Fruit fly (Drosophila melanogaster) whole organism, embryonic: ENCODE measurements around the gene CG34251.

ENCODE experiments used
- Atf3 ChIP-seq: fragments of 200-800 bp; sonication (Bioruptor generic); optimal IDR thresholded peaks from 3 replicates; lab custom pipeline; 2016; ENCODE audit warnings: missing biosample characterization, missing genetic modification characterization
- Atf6 ChIP-seq: fragments of 200-800 bp; sonication (Bioruptor generic); IDR thresholded peaks from 2 replicates; pipeline ENCODE4 v1.3.6; 2022; ENCODE audit warnings: missing biosample characterization, missing genetic modification characterization
- Awh ChIP-seq: fragments of 200-800 bp; sonication (Bioruptor generic); IDR thresholded peaks from 2 replicates; pipeline ENCODE4, ENCODE4 v1.3.6; 2022; ENCODE audit warnings: missing biosample characterization, missing genetic modification characterization
- Bdp1 ChIP-seq: fragments of 200-800 bp; sonication (Bioruptor generic); optimal IDR thresholded peaks from 3 replicates; lab custom pipeline; 2016; ENCODE audit warnings: missing biosample characterization, missing genetic modification characterization
- CG10366 ChIP-seq: fragments of 200-800 bp; sonication (Bioruptor generic); IDR thresholded peaks from 2 replicates; pipeline ENCODE4 v1.3.6; 2022; ENCODE audit warnings: missing biosample characterization, missing genetic modification characterization
- CG12219 ChIP-seq: fragments of 200-800 bp; sonication (Bioruptor generic); optimal IDR thresholded peaks from 3 replicates; lab custom pipeline; 2018; ENCODE audit warnings: missing biosample characterization, mild to moderate bottlenecking, missing genetic modification characterization
- CG12391 ChIP-seq: fragments of 200-800 bp; sonication (Bioruptor generic); optimal IDR thresholded peaks from 3 replicates; lab custom pipeline; 2018; ENCODE audit warnings: missing biosample characterization, mild to moderate bottlenecking, missing genetic modification characterization, moderate library complexity
- CG12744 ChIP-seq: fragments of 200-800 bp; sonication (Bioruptor generic); optimal IDR thresholded peaks from 2 replicates; lab custom pipeline; 2016; ENCODE audit warnings: missing biosample characterization, missing genetic modification characterization
- CG13424 ChIP-seq: fragments of 200-800 bp; sonication (Bioruptor generic); optimal IDR thresholded peaks from 2 replicates; lab custom pipeline; 2019; ENCODE audit warnings: missing biosample characterization, mild to moderate bottlenecking, missing genetic modification characterization, moderate library complexity
- CG15601 ChIP-seq: fragments of 200-800 bp; sonication (Bioruptor generic); optimal IDR thresholded peaks from 3 replicates; lab custom pipeline; 2019; ENCODE audit warnings: missing biosample characterization, mild to moderate bottlenecking, missing genetic modification characterization, moderate library complexity
- CG1647 ChIP-seq: fragments of 200-800 bp; sonication (Bioruptor generic); optimal IDR thresholded peaks from 3 replicates; lab custom pipeline; 2016; ENCODE audit warnings: missing biosample characterization, missing genetic modification characterization
- CG17361 ChIP-seq: fragments of 200-800 bp; sonication (Bioruptor generic); IDR thresholded peaks from 3 replicates; pipeline ENCODE4 v1.3.6; 2022; ENCODE audit warnings: missing biosample characterization, missing genetic modification characterization
- CG17829 ChIP-seq: fragments of 200-800 bp; optimal IDR thresholded peaks from 2 replicates; lab custom pipeline; 2019; ENCODE audit warnings: missing biosample characterization, mild to moderate bottlenecking, missing genetic modification characterization, moderate library complexity
- CG18619 ChIP-seq: fragments of 200-800 bp; sonication (Bioruptor generic); optimal IDR thresholded peaks from 3 replicates; lab custom pipeline; 2017; ENCODE audit warnings: missing biosample characterization, mild to moderate bottlenecking, missing genetic modification characterization
- CG2712 ChIP-seq: fragments of 200-800 bp; optimal IDR thresholded peaks from 3 replicates; lab custom pipeline; 2019; ENCODE audit warnings: missing biosample characterization, mild to moderate bottlenecking, missing genetic modification characterization, moderate library complexity
- CG30431 ChIP-seq: fragments of 200-800 bp; sonication (Bioruptor generic); optimal IDR thresholded peaks from 2 replicates; lab custom pipeline; 2017; ENCODE audit warnings: missing biosample characterization, missing genetic modification characterization
- CG31365 ChIP-seq: fragments of 200-800 bp; sonication (Bioruptor generic); optimal IDR thresholded peaks from 2 replicates; lab custom pipeline; 2018; ENCODE audit warnings: missing biosample characterization, mild to moderate bottlenecking, missing genetic modification characterization
- CG4424 ChIP-seq: fragments of 200-800 bp; sonication (Bioruptor generic); optimal IDR thresholded peaks from 3 replicates; lab custom pipeline; 2016; ENCODE audit warnings: missing biosample characterization, missing genetic modification characterization
- CG7745 ChIP-seq: fragments of 200-800 bp; sonication (Bioruptor generic); optimal IDR thresholded peaks from 2 replicates; lab custom pipeline; 2018; ENCODE audit warnings: missing biosample characterization, mild to moderate bottlenecking, missing genetic modification characterization, moderate library complexity
- CG7839 ChIP-seq: fragments of 200-800 bp; sonication (Bioruptor generic); optimal IDR thresholded peaks from 3 replicates; lab custom pipeline; 2018; ENCODE audit warnings: missing biosample characterization, mild to moderate bottlenecking, missing genetic modification characterization, moderate library complexity
- CG8290 ChIP-seq, 3 experiments: fragments of 200-800 bp; sonication (Bioruptor generic); optimal IDR thresholded peaks; 2 replicates each; lab custom pipeline; 2016 to 2019; ENCODE audit warnings: missing biosample characterization in 3 of 3, missing genetic modification characterization in 3 of 3, mild to moderate bottlenecking in 2 of 3, moderate library complexity in 1 of 3
- CG8388 ChIP-seq: fragments of 200-800 bp; sonication (Bioruptor generic); optimal IDR thresholded peaks from 2 replicates; lab custom pipeline; 2019; ENCODE audit warnings: missing biosample characterization, mild to moderate bottlenecking, missing genetic modification characterization, moderate library complexity
- CG9797 ChIP-seq: fragments of 200-800 bp; sonication (Bioruptor generic); optimal IDR thresholded peaks from 3 replicates; lab custom pipeline; 2018; ENCODE audit warnings: missing biosample characterization, mild to moderate bottlenecking, missing genetic modification characterization
- CTCF ChIP-seq: fragments of 200-800 bp; sonication (Bioruptor generic); optimal IDR thresholded peaks from 2 replicates; lab custom pipeline; 2017; ENCODE audit warnings: missing biosample characterization, mild to moderate bottlenecking, missing genetic modification characterization, moderate library complexity
- Drgx ChIP-seq: fragments of 200-800 bp; sonication (Bioruptor generic); IDR thresholded peaks from 2 replicates; pipeline ENCODE4 v1.3.6; 2022; ENCODE audit warnings: missing biosample characterization, missing genetic modification characterization
- Hmr ChIP-seq: fragments of 200-800 bp; sonication (Bioruptor generic); optimal IDR thresholded peaks from 3 replicates; lab custom pipeline; 2017; ENCODE audit warnings: mild to moderate bottlenecking, missing biosample characterization, missing genetic modification reagents, missing genetic modification characterization
- Hr51 ChIP-seq, 2 experiments: fragments of 200-800 bp; sonication (Bioruptor generic); optimal IDR thresholded peaks; 2 replicates in 1 of 2; 3 replicates in 1 of 2; lab custom pipeline; 2016 to 2018; ENCODE audit warnings: missing biosample characterization in 2 of 2, missing genetic modification characterization in 2 of 2, mild to moderate bottlenecking in 1 of 2, moderate library complexity in 1 of 2
- Oli ChIP-seq: fragments of 200-800 bp; sonication (Bioruptor generic); optimal IDR thresholded peaks from 2 replicates; lab custom pipeline; 2018; ENCODE audit warnings: missing biosample characterization, mild to moderate bottlenecking, missing genetic modification characterization, moderate library complexity
- PHDP ChIP-seq: fragments of 200-800 bp; sonication (Bioruptor generic); optimal IDR thresholded peaks from 3 replicates; lab custom pipeline; 2018; ENCODE audit warnings: missing biosample characterization, mild to moderate bottlenecking, missing genetic modification characterization, moderate library complexity
- Ravus ChIP-seq: fragments of 200-800 bp; sonication (Bioruptor generic); IDR thresholded peaks from 2 replicates; pipeline ENCODE4 v1.3.6; 2022; ENCODE audit warnings: missing biosample characterization, missing genetic modification characterization
- Rfx ChIP-seq: fragments of 200-800 bp; sonication (Bioruptor generic); IDR thresholded peaks from 2 replicates; pipeline ENCODE4 v1.3.6; 2022; ENCODE audit warnings: missing biosample characterization, missing genetic modification characterization
- Xbp1 ChIP-seq: fragments of 200-800 bp; sonication (Bioruptor generic); optimal IDR thresholded peaks from 3 replicates; lab custom pipeline; 2016; ENCODE audit warnings: missing biosample characterization, mild to moderate bottlenecking, missing genetic modification characterization
- YL-1 ChIP-seq: fragments of 200-800 bp; sonication (Bioruptor generic); optimal IDR thresholded peaks from 3 replicates; lab custom pipeline; 2017; ENCODE audit warnings: missing biosample characterization, mild to moderate bottlenecking, missing genetic modification characterization
- az2 ChIP-seq: fragments of 200-800 bp; sonication (Bioruptor generic); optimal IDR thresholded peaks from 3 replicates; lab custom pipeline; 2016; ENCODE audit warnings: missing biosample characterization, missing genetic modification characterization
- cato ChIP-seq: fragments of 200-800 bp; sonication (Bioruptor generic); optimal IDR thresholded peaks from 2 replicates; lab custom pipeline; 2016; ENCODE audit warnings: missing biosample characterization, missing genetic modification characterization, borderline replicate concordance
- chif ChIP-seq, 2 experiments: fragments of 200-800 bp; sonication (Bioruptor generic); optimal IDR thresholded peaks; 3 replicates each; lab custom pipeline; 2016; ENCODE audit warnings: missing biosample characterization in 2 of 2, missing genetic modification characterization in 2 of 2
- fd96Cb ChIP-seq: fragments of 200-800 bp; sonication (Bioruptor generic); optimal IDR thresholded peaks from 2 replicates; lab custom pipeline; 2018; ENCODE audit warnings: missing biosample characterization, mild to moderate bottlenecking, missing genetic modification characterization, moderate library complexity
- knrl ChIP-seq: fragments of 200-800 bp; sonication (Bioruptor generic); IDR thresholded peaks from 3 replicates; pipeline ENCODE4 v1.3.6; 2022; ENCODE audit warnings: missing biosample characterization, missing genetic modification characterization; ENCODE audit not compliant: partially characterized antibody
- mirr ChIP-seq: fragments of 200-800 bp; sonication (Bioruptor generic); optimal IDR thresholded peaks from 3 replicates; lab custom pipeline; 2018; ENCODE audit warnings: missing biosample characterization, mild to moderate bottlenecking, missing genetic modification characterization
- nau ChIP-seq: fragments of 200-800 bp; sonication (Bioruptor generic); optimal IDR thresholded peaks from 3 replicates; lab custom pipeline; 2017; ENCODE audit warnings: missing biosample characterization, mild to moderate bottlenecking, missing genetic modification characterization, missing genetic modification reagents
- nmo ChIP-seq: fragments of 200-800 bp; sonication (Bioruptor generic); optimal IDR thresholded peaks from 2 replicates; lab custom pipeline; 2018; ENCODE audit warnings: missing biosample characterization, mild to moderate bottlenecking, missing genetic modification characterization, moderate library complexity
- pan ChIP-seq, 4 experiments: fragments of >200 bp in 3 of 4; fragments of 200-800 bp in 1 of 4; sonication (Bioruptor generic) in 1 of 4; optimal IDR thresholded peaks in 3 of 4; IDR thresholded peaks in 1 of 4; 2 replicates each; pipeline versions ENCODE4 v1.3.6 to Lab custom; 2017 to 2022; ENCODE audit warnings: missing biosample characterization in 2 of 4, missing genetic modification characterization in 2 of 4, mixed read lengths in 1 of 4
- phol ChIP-seq: fragments of 200-800 bp; sonication (Bioruptor generic); optimal IDR thresholded peaks from 3 replicates; lab custom pipeline; 2018; ENCODE audit warnings: missing biosample characterization, mild to moderate bottlenecking, missing genetic modification characterization, moderate library complexity
- schlank ChIP-seq: fragments of 200-800 bp; sonication (Bioruptor generic); optimal IDR thresholded peaks from 2 replicates; lab custom pipeline; 2018; ENCODE audit warnings: missing biosample characterization, mild to moderate bottlenecking, missing genetic modification characterization
- sens ChIP-seq: fragments of 200-800 bp; sonication (Bioruptor generic); peaks from one replicate; lab custom pipeline; 2016; ENCODE audit warnings: missing biosample characterization, missing genetic modification characterization
- slp2 ChIP-seq: fragments of 200-800 bp; sonication (Bioruptor generic); optimal IDR thresholded peaks from 2 replicates; lab custom pipeline; 2016; ENCODE audit warnings: missing biosample characterization, missing genetic modification characterization
- tna ChIP-seq: fragments of 200-800 bp; sonication (Bioruptor generic); IDR thresholded peaks from 2 replicates; pipeline ENCODE4 v1.3.6; 2022; ENCODE audit warnings: missing biosample characterization, missing genetic modification characterization; ENCODE audit not compliant: partially characterized antibody
- wor ChIP-seq: fragments of 200-800 bp; sonication (Bioruptor generic); IDR thresholded peaks from 2 replicates; pipeline ENCODE4 v1.3.6; 2022; ENCODE audit warnings: missing biosample characterization, missing genetic modification characterization
- yki ChIP-seq: fragments of >200 bp; optimal IDR thresholded peaks from 3 replicates; lab custom pipeline; 2018

The CG34251 gene

DNA sequence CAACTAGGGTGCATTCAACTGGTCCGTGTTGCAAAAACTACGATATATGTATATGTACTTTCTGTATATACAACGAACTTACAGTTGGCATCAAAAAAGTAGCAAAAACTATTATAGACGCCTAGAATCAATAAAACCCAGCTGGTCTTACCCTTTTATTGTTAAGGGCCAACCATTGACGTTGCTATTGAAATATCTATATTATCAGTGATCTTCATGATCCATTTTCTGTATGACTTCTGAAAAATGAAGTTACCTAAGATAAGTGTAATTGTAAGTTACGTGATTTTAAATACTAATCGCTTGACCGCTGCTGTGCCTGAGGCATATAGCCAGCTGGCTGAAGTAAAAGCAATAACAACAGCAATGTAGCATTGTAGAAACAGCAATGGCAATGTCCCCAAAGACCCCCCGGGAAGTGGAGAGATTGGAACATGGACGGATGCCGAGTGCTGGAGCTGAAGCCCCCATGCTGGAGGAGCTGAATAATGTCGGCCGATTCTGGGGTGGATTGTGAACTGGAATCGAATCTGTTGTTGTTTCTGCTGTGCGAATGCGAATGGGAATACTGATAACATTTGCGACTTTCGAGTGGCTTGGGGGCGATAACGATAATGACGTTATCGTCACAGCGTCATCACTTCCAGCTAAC, 13.6 kb upstream of the CG34251 start (continued):
- peak; percentile 14 for TF ChIP-seq CG30431 (GFP tag; lab: Kevin White, UChicago)
- TF ChIP-seq wor (GFP tag; lab: Robert Waterston, UW) = no peak
- TF ChIP-seq az2 = peak; percentile 32
- TF ChIP-seq Atf6 (GFP tag; lab: Robert Waterston, UW) = peak; percentile 39; the same call in 1 of the 2 replicates
- TF ChIP-seq fd96Cb (tag; lab: Kevin White, UChicago) = peak; percentile 48
- TF ChIP-seq CG10366 = no peak
- no peak for TF ChIP-seq knrl
- TF ChIP-seq CG7745 (tag; lab: Kevin White, UChicago) = no peak
- peak; percentile 30 to 62 for TF ChIP-seq chif (GFP tag; optimal IDR thresholded peaks at IDR 0.05; lab: Kevin White, UChicago)
- no peak for TF ChIP-seq Awh
- peak; percentile 82 for TF ChIP-seq sens (GFP tag; lab: Kevin White, UChicago)
- peak; percentile 43 for TF ChIP-seq Hmr (GFP tag; lab: Kevin White, UChicago)
- peak; percentile 10 for TF ChIP-seq CG15601
- peak; percentile 52 for TF ChIP-seq phol (tag; lab: Kevin White, UChicago)
- peak; percentile 26 for TF ChIP-seq Xbp1 (GFP tag; lab: Kevin White, UChicago)
- no peak for TF ChIP-seq CG9797 (GFP tag; lab: Kevin White, UChicago)
- TF ChIP-seq CG8388 = peak; percentile 27
- peak; percentile 31 for TF ChIP-seq Bdp1 (GFP tag; lab: Kevin White, UChicago)
- TF ChIP-seq CG4424 = no peak
- peak; percentile 2 for TF ChIP-seq cato (GFP tag; lab: Kevin White, UChicago)
- TF ChIP-seq CG31365 (tag; lab: Kevin White, UChicago) = no peak
- no peak for TF ChIP-seq tna (GFP tag; lab: Robert Waterston, UW)
- TF ChIP-seq yki (lab: Kevin White, UChicago) = no peak
- no peak for TF ChIP-seq schlank (tag; lab: Kevin White, UChicago)
- peak; percentile 5 for TF ChIP-seq CG1647
- TF ChIP-seq slp2 = no peak
- no peak for TF ChIP-seq pan (optimal IDR thresholded peaks at IDR 0.05; lab: Kevin White, UChicago)
- peak in 1 of 2 experiments; percentile 40 for TF ChIP-seq pan (GFP tag; optimal IDR thresholded peaks at IDR 0.05 in 1 of 2, IDR thresholded peaks at IDR 0.05 in 1 of 2)
- peak; percentile 10 for TF ChIP-seq CTCF (GFP tag; lab: Kevin White, UChicago)
- TF ChIP-seq Ravus = no peak
- peak; percentile 64 for TF ChIP-seq Oli (tag; lab: Kevin White, UChicago)
- TF ChIP-seq nau (GFP tag; lab: Kevin White, UChicago) = no peak
- no peak for TF ChIP-seq Atf3 (GFP tag; lab: Kevin White, UChicago)
- peak; percentile 34 for TF ChIP-seq CG18619 (GFP tag; lab: Kevin White, UChicago)
- no peak for TF ChIP-seq YL-1
- TF ChIP-seq nmo (GFP tag; lab: Kevin White, UChicago) = peak; percentile 49
- TF ChIP-seq Rfx = 0 out of 2 replicates have a peak, but pooled peaks have one; percentile 4
- TF ChIP-seq CG12744 (GFP tag; lab: Kevin White, UChicago) = peak; percentile 22
- peak; percentile 50 for TF ChIP-seq CG17829
- TF ChIP-seq CG2712 = peak; percentile 49
- no peak for TF ChIP-seq CG8290 (GFP tag; optimal IDR thresholded peaks at IDR 0.05; lab: Kevin White, UChicago)
- TF ChIP-seq CG8290 (tag; optimal IDR thresholded peaks at IDR 0.05; lab: Kevin White, UChicago) = no peak
- TF ChIP-seq CG12219 (GFP tag; lab: Kevin White, UChicago) = peak; percentile 17
- peak; percentile 76 for TF ChIP-seq Drgx (GFP tag; lab: Robert Waterston, UW)
- TF ChIP-seq CG17361 (GFP tag; lab: Robert Waterston, UW) = no peak; the same call in 2 of the 3 replicates
- TF ChIP-seq mirr (GFP tag; lab: Kevin White, UChicago) = no peak
- TF ChIP-seq Hr51 (GFP tag; optimal IDR thresholded peaks at IDR 0.05; lab: Kevin White, UChicago) = peak in 1 of 2 experiments; percentile 59
- peak; percentile 42 for TF ChIP-seq CG12391 (tag; lab: Kevin White, UChicago)
- TF ChIP-seq CG13424 (tag; lab: Kevin White, UChicago) = peak; percentile 26
- TF ChIP-seq PHDP (tag; lab: Kevin White, UChicago) = peak; percentile 59
- peak; percentile 59 for TF ChIP-seq CG7839 (tag; lab: Kevin White, UChicago)
